Worm (Caenorhabditis elegans): ENCODE results near the gene cyp-25A6.

ce11 chrIV:4244510-4244909 is 47.2 kb downstream of the cyp-25A6 start, which contains the start of gene col-34:
- TF ChIP-seq him-1 (tag; optimal IDR thresholded peaks at IDR 0.05): no peak
- no peak for TF ChIP-seq W03F9.2 (tag; optimal IDR thresholded peaks at IDR 0.05)
